Fruit fly (Drosophila melanogaster) whole organism, wandering third instar larva: ENCODE data around the gene CG10591.

Experiments used
- Abd-B ChIP-seq: fragments of >200 bp; optimal IDR thresholded peaks from 2 replicates; lab custom pipeline; 2017; ENCODE audit warnings: missing biosample characterization, missing genetic modification characterization
- Hnf4 ChIP-seq: fragments of 200-800 bp; sonication (Bioruptor generic); optimal IDR thresholded peaks from 2 replicates; lab custom pipeline; 2016; ENCODE audit warnings: missing biosample characterization, mild to moderate bottlenecking, missing genetic modification characterization
- Hr78 ChIP-seq: fragments of >200 bp; optimal IDR thresholded peaks from 2 replicates; lab custom pipeline; 2017; ENCODE audit warnings: missing biosample characterization, missing genetic modification characterization
- OdsH ChIP-seq: fragments of 200-800 bp; sonication (Bioruptor generic); optimal IDR thresholded peaks from 2 replicates; lab custom pipeline; 2016; ENCODE audit warnings: missing biosample characterization, mild to moderate bottlenecking, missing genetic modification characterization
- dmrt93B ChIP-seq: fragments of 200-800 bp; sonication (Bioruptor generic); optimal IDR thresholded peaks from 2 replicates; lab custom pipeline; 2018; ENCODE audit warnings: missing biosample characterization, mild to moderate bottlenecking, missing genetic modification characterization
- dsf ChIP-seq: sonication (Bioruptor generic); optimal IDR thresholded peaks from 2 replicates; lab custom pipeline; 2016; ENCODE audit warnings: missing biosample characterization, missing genetic modification characterization, borderline replicate concordance
- h ChIP-seq: fragments of 200-800 bp; sonication (Bioruptor generic); optimal IDR thresholded peaks from 3 replicates; lab custom pipeline; 2016; ENCODE audit warnings: missing biosample characterization, mild to moderate bottlenecking, missing genetic modification characterization
- pan ChIP-seq: fragments of >200 bp; optimal IDR thresholded peaks from 2 replicates; lab custom pipeline; 2017
- psq ChIP-seq: fragments of 200-800 bp; sonication (Bioruptor generic); optimal IDR thresholded peaks from 3 replicates; lab custom pipeline; 2017; ENCODE audit warnings: missing biosample characterization, mild to moderate bottlenecking, missing genetic modification characterization, moderate library complexity
- sage ChIP-seq: fragments of 200-800 bp; sonication (Bioruptor generic); optimal IDR thresholded peaks from 2 replicates; lab custom pipeline; 2016; ENCODE audit warnings: missing biosample characterization, mild to moderate bottlenecking, missing genetic modification characterization
- sv ChIP-seq: fragments of 200-800 bp; sonication (Bioruptor generic); optimal IDR thresholded peaks from 3 replicates; lab custom pipeline; 2016; ENCODE audit warnings: missing biosample characterization, missing genetic modification characterization

DNA sequence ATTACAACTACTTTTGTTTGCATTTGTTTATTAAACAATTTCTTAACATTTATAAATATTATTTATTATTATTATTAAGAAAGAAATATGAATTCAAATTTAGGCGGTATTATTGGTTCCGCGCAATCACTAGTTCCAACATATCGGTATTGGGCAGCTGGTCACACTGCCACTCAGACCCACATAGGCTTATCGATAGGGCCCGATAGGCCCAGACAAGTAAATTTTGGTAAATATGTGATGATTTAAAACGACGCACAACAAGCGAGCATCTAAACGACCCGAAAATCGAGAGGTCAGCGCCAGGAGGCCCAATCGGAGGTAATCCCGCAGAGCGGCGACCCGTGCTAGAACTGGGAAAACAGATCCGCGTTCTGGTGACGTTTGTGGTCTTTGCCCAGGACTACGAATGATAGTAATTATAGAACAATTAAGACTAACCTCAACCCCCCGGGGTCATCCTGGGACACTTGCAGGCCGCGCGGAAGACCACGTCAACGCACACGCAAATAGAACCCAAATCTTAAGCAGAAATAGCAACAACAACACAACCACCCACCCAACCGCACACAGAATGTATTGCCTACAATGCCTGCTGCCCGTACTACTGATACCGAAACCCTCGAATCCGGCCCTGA lies 34.3 kb downstream of the CG10591 start, which contains the start of gene bc10:
- no peak for TF ChIP-seq pan (lab: Kevin White, UChicago)
- TF ChIP-seq Hnf4 (GFP tag; lab: Kevin White, UChicago) = no peak
- TF ChIP-seq h = no peak
- TF ChIP-seq sv (GFP tag; lab: Kevin White, UChicago) = no peak
- no peak for TF ChIP-seq Abd-B (GFP tag; lab: Kevin White, UChicago)
- TF ChIP-seq psq (GFP tag; lab: Kevin White, UChicago) = no peak
- no peak for TF ChIP-seq OdsH (GFP tag; lab: Kevin White, UChicago)
- TF ChIP-seq sage (GFP tag; lab: Kevin White, UChicago) = no peak
- TF ChIP-seq Hr78 (GFP tag; lab: Kevin White, UChicago) = no peak
- no peak for TF ChIP-seq dmrt93B (GFP tag; lab: Kevin White, UChicago)
- no peak for TF ChIP-seq dsf (GFP tag; lab: Kevin White, UChicago)
